Fruit fly (Drosophila melanogaster) whole organism, embryonic: Measurements from ENCODE around the gene CG5808.

Source experiments
- ATbp ChIP-seq: fragments of 200-800 bp; sonication (Bioruptor generic); optimal IDR thresholded peaks from 2 replicates; lab custom pipeline; 2017; ENCODE audit warnings: missing biosample characterization, mild to moderate bottlenecking, missing genetic modification characterization, missing genetic modification reagents
- Bgb ChIP-seq: fragments of 200-800 bp; sonication (Bioruptor generic); IDR thresholded peaks from 2 replicates; pipeline ENCODE4 v1.3.6; 2022; ENCODE audit warnings: missing biosample characterization, missing genetic modification characterization; ENCODE audit not compliant: partially characterized antibody
- CG1024 ChIP-seq: fragments of 200-800 bp; sonication (Bioruptor generic); IDR thresholded peaks from 2 replicates; pipeline ENCODE4 v1.3.6; 2022; ENCODE audit warnings: missing biosample characterization, missing genetic modification characterization
- CG10543 ChIP-seq: fragments of 200-800 bp; sonication (Bioruptor generic); optimal IDR thresholded peaks from 3 replicates; lab custom pipeline; 2017; ENCODE audit warnings: missing biosample characterization, mild to moderate bottlenecking, missing genetic modification characterization, moderate library complexity
- CG11560 ChIP-seq: fragments of 200-800 bp; sonication (Bioruptor generic); IDR thresholded peaks from 3 replicates; pipeline ENCODE4 v1.3.6; 2022; ENCODE audit warnings: missing biosample characterization, missing genetic modification characterization
- CG13296 ChIP-seq: fragments of 200-800 bp; sonication (Bioruptor generic); optimal IDR thresholded peaks from 3 replicates; lab custom pipeline; 2018; ENCODE audit warnings: missing biosample characterization, mild to moderate bottlenecking, missing genetic modification characterization
- CG14667 ChIP-seq: fragments of 200-800 bp; sonication (Bioruptor generic); IDR thresholded peaks from 2 replicates; pipeline ENCODE4 v1.3.6; 2022; ENCODE audit warnings: missing biosample characterization, missing genetic modification characterization
- CG17802 ChIP-seq: fragments of 200-800 bp; sonication (Bioruptor generic); optimal IDR thresholded peaks from 2 replicates; lab custom pipeline; 2018; ENCODE audit warnings: missing biosample characterization, mild to moderate bottlenecking, missing genetic modification characterization, moderate library complexity
- CG18476 ChIP-seq: fragments of 200-800 bp; sonication (Bioruptor generic); optimal IDR thresholded peaks from 2 replicates; lab custom pipeline; 2016; ENCODE audit warnings: missing biosample characterization, mild to moderate bottlenecking, missing genetic modification characterization
- CG18764 ChIP-seq: fragments of 200-800 bp; sonication (Bioruptor generic); optimal IDR thresholded peaks from 3 replicates; lab custom pipeline; 2016; ENCODE audit warnings: missing biosample characterization, missing genetic modification characterization
- CG2678 ChIP-seq: fragments of 200-800 bp; sonication (Bioruptor generic); optimal IDR thresholded peaks from 3 replicates; lab custom pipeline; 2019; ENCODE audit warnings: missing biosample characterization, mild to moderate bottlenecking, missing genetic modification characterization, moderate library complexity
- CG30020 ChIP-seq: fragments of 200-800 bp; optimal IDR thresholded peaks from 2 replicates; lab custom pipeline; 2019; ENCODE audit warnings: missing biosample characterization, mild to moderate bottlenecking, missing genetic modification characterization, moderate library complexity
- CG31388 ChIP-seq: fragments of 200-800 bp; sonication (Bioruptor generic); optimal IDR thresholded peaks from 2 replicates; lab custom pipeline; 2016; ENCODE audit warnings: missing biosample characterization, missing genetic modification characterization
- CG3407 ChIP-seq: fragments of 200-800 bp; sonication (Bioruptor generic); optimal IDR thresholded peaks from 2 replicates; lab custom pipeline; 2018; ENCODE audit warnings: missing biosample characterization, mild to moderate bottlenecking, missing genetic modification characterization
- CG34422 ChIP-seq: fragments of 200-800 bp; sonication (Bioruptor generic); IDR thresholded peaks from 3 replicates; pipeline ENCODE4 v1.3.6; 2022; ENCODE audit warnings: missing biosample characterization, missing genetic modification characterization
- CG4404 ChIP-seq: fragments of 200-800 bp; sonication (Bioruptor generic); IDR thresholded peaks from 2 replicates; pipeline ENCODE4 v1.3.6; 2022; ENCODE audit warnings: missing biosample characterization, missing genetic modification characterization
- CG4707 ChIP-seq: fragments of 200-800 bp; sonication (Bioruptor generic); optimal IDR thresholded peaks from 2 replicates; lab custom pipeline; 2018; ENCODE audit warnings: missing biosample characterization, mild to moderate bottlenecking, missing genetic modification characterization, moderate library complexity
- CG6791 ChIP-seq: fragments of 200-800 bp; sonication (Bioruptor generic); IDR thresholded peaks from 3 replicates; pipeline ENCODE4 v1.3.6; 2022; ENCODE audit warnings: missing biosample characterization, missing genetic modification characterization; ENCODE audit not compliant: partially characterized antibody
- CG8290 ChIP-seq, 3 experiments: fragments of 200-800 bp; sonication (Bioruptor generic); optimal IDR thresholded peaks; 2 replicates each; lab custom pipeline; 2016 to 2019; ENCODE audit warnings: missing biosample characterization in 3 of 3, missing genetic modification characterization in 3 of 3, mild to moderate bottlenecking in 2 of 3, moderate library complexity in 1 of 3
- CG8765 ChIP-seq: fragments of 200-800 bp; sonication (Bioruptor generic); IDR thresholded peaks from 2 replicates; pipeline ENCODE4 v1.3.6; 2022; ENCODE audit warnings: missing biosample characterization, missing genetic modification characterization
- CG9932 ChIP-seq: fragments of 200-800 bp; sonication (Bioruptor generic); IDR thresholded peaks from 2 replicates; pipeline ENCODE4 v1.3.6; 2022; ENCODE audit warnings: missing biosample characterization, missing genetic modification characterization
- CkIIα-i1 ChIP-seq: fragments of 200-800 bp; sonication (Bioruptor generic); IDR thresholded peaks from 2 replicates; pipeline ENCODE4 v1.3.6; 2022; ENCODE audit warnings: missing biosample characterization, missing genetic modification characterization
- Deaf1 ChIP-seq: fragments of 200-800 bp; optimal IDR thresholded peaks from 3 replicates; lab custom pipeline; 2019; ENCODE audit warnings: missing biosample characterization, mild to moderate bottlenecking, missing genetic modification characterization, moderate library complexity
- Doc3 ChIP-seq: fragments of 200-800 bp; sonication (Bioruptor generic); IDR thresholded peaks from 3 replicates; pipeline ENCODE4 v1.3.6; 2022; ENCODE audit warnings: missing biosample characterization, missing genetic modification characterization; ENCODE audit not compliant: partially characterized antibody
- Elba2 ChIP-seq: fragments of 200-800 bp; sonication (Bioruptor generic); optimal IDR thresholded peaks from 3 replicates; lab custom pipeline; 2016; ENCODE audit warnings: missing biosample characterization, missing genetic modification characterization
- Ets65A ChIP-seq: fragments of 200-800 bp; sonication (Bioruptor generic); peaks from one replicate; lab custom pipeline; 2016; ENCODE audit warnings: missing biosample characterization, missing genetic modification characterization
- H2.0 ChIP-seq: fragments of 200-800 bp; sonication (Bioruptor generic); IDR thresholded peaks from 2 replicates; pipeline ENCODE4 v1.3.6; 2022; ENCODE audit warnings: missing biosample characterization, missing genetic modification characterization
- HLH54F ChIP-seq: fragments of 200-800 bp; sonication (Bioruptor generic); optimal IDR thresholded peaks from 3 replicates; lab custom pipeline; 2016; ENCODE audit warnings: missing biosample characterization, missing genetic modification characterization
- Hmr ChIP-seq: fragments of 200-800 bp; sonication (Bioruptor generic); optimal IDR thresholded peaks from 3 replicates; lab custom pipeline; 2017; ENCODE audit warnings: mild to moderate bottlenecking, missing biosample characterization, missing genetic modification reagents, missing genetic modification characterization
- Jarid2 ChIP-seq: fragments of 200-800 bp; sonication (Bioruptor generic); optimal IDR thresholded peaks from 3 replicates; lab custom pipeline; 2017; ENCODE audit warnings: mild to moderate bottlenecking, missing biosample characterization, missing genetic modification reagents, missing genetic modification characterization
- Opbp ChIP-seq: fragments of 200-800 bp; sonication (Bioruptor generic); IDR thresholded peaks from 3 replicates; pipeline ENCODE4 v1.3.6; 2022; ENCODE audit warnings: missing biosample characterization, missing genetic modification characterization; ENCODE audit not compliant: partially characterized antibody
- Rfx ChIP-seq: fragments of 200-800 bp; sonication (Bioruptor generic); IDR thresholded peaks from 2 replicates; pipeline ENCODE4 v1.3.6; 2022; ENCODE audit warnings: missing biosample characterization, missing genetic modification characterization
- Six4 ChIP-seq: fragments of 200-800 bp; sonication (Bioruptor generic); optimal IDR thresholded peaks from 2 replicates; lab custom pipeline; 2016; ENCODE audit warnings: missing biosample characterization, missing genetic modification characterization
- al ChIP-seq: fragments of 200-800 bp; sonication (Bioruptor generic); IDR thresholded peaks from 2 replicates; pipeline ENCODE4 v1.3.6; 2022; ENCODE audit warnings: missing biosample characterization, missing genetic modification characterization
- cwo ChIP-seq: fragments of 200-800 bp; sonication (Bioruptor generic); optimal IDR thresholded peaks from 3 replicates; lab custom pipeline; 2017; ENCODE audit warnings: missing biosample characterization, missing genetic modification characterization, mild to moderate bottlenecking, moderate library complexity, missing genetic modification reagents
- gcm ChIP-seq: fragments of 200-800 bp; sonication (Bioruptor generic); optimal IDR thresholded peaks from 2 replicates; lab custom pipeline; 2019; ENCODE audit warnings: missing biosample characterization, mild to moderate bottlenecking, missing genetic modification characterization, moderate library complexity
- gfzf ChIP-seq: fragments of 200-800 bp; sonication (Bioruptor generic); optimal IDR thresholded peaks from 2 replicates; lab custom pipeline; 2016; ENCODE audit warnings: missing biosample characterization, mild to moderate bottlenecking, missing genetic modification characterization, moderate library complexity
- hbn ChIP-seq: fragments of 200-800 bp; sonication (Bioruptor generic); IDR thresholded peaks from 2 replicates; pipeline ENCODE4 v1.3.6; 2022; ENCODE audit warnings: missing biosample characterization, missing genetic modification characterization; ENCODE audit not compliant: partially characterized antibody
- hkb ChIP-seq, 2 experiments: fragments of 200-800 bp in 1 of 2; fragments of >200 bp in 1 of 2; sonication (Bioruptor generic) in 1 of 2; IDR thresholded peaks in 1 of 2; optimal IDR thresholded peaks in 1 of 2; 2 replicates each; pipeline versions ENCODE4 v1.3.6 to Lab custom; 2017 to 2022; ENCODE audit warnings: missing biosample characterization in 1 of 2, missing genetic modification characterization in 1 of 2
- kah ChIP-seq: fragments of 200-800 bp; sonication (Bioruptor generic); optimal IDR thresholded peaks from 2 replicates; lab custom pipeline; 2018; ENCODE audit warnings: missing biosample characterization, mild to moderate bottlenecking, missing genetic modification characterization
- knrl ChIP-seq: fragments of 200-800 bp; sonication (Bioruptor generic); IDR thresholded peaks from 3 replicates; pipeline ENCODE4 v1.3.6; 2022; ENCODE audit warnings: missing biosample characterization, missing genetic modification characterization; ENCODE audit not compliant: partially characterized antibody
- maf-S ChIP-seq: fragments of 200-800 bp; sonication (Bioruptor generic); optimal IDR thresholded peaks from 2 replicates; lab custom pipeline; 2016; ENCODE audit warnings: missing biosample characterization, missing genetic modification characterization
- mld ChIP-seq: fragments of 200-800 bp; sonication (Bioruptor generic); IDR thresholded peaks from 3 replicates; pipeline ENCODE4 v1.3.6; 2022; ENCODE audit warnings: missing biosample characterization, missing genetic modification characterization; ENCODE audit not compliant: partially characterized antibody
- otp ChIP-seq: fragments of 200-800 bp; sonication (Bioruptor generic); IDR thresholded peaks from 3 replicates; pipeline ENCODE4, ENCODE4 v1.3.6; 2022; ENCODE audit warnings: missing biosample characterization, missing genetic modification characterization
- repo ChIP-seq: fragments of 200-800 bp; sonication (Bioruptor generic); optimal IDR thresholded peaks from 2 replicates; lab custom pipeline; 2016; ENCODE audit warnings: missing biosample characterization, missing genetic modification characterization
- row ChIP-seq: fragments of 200-800 bp; sonication (Bioruptor generic); IDR thresholded peaks from 3 replicates; pipeline ENCODE4 v1.3.6; 2022; ENCODE audit warnings: missing biosample characterization, missing genetic modification characterization
- salm ChIP-seq: fragments of 200-800 bp; sonication (Bioruptor generic); optimal IDR thresholded peaks from 2 replicates; lab custom pipeline; 2018; ENCODE audit warnings: missing biosample characterization, mild to moderate bottlenecking, missing genetic modification characterization
- sna ChIP-seq: fragments of 200-800 bp; sonication (Bioruptor generic); IDR thresholded peaks from 2 replicates; pipeline ENCODE4 v1.3.6; 2022; ENCODE audit warnings: missing biosample characterization, missing genetic modification characterization; ENCODE audit not compliant: partially characterized antibody
- vvl ChIP-seq: fragments of 200-800 bp; sonication (Bioruptor generic); IDR thresholded peaks from 2 replicates; pipeline ENCODE4 v1.3.6; 2022; ENCODE audit warnings: missing biosample characterization, missing genetic modification characterization
- yki ChIP-seq: fragments of >200 bp; optimal IDR thresholded peaks from 3 replicates; lab custom pipeline; 2018

Gene CG5808

DNA sequence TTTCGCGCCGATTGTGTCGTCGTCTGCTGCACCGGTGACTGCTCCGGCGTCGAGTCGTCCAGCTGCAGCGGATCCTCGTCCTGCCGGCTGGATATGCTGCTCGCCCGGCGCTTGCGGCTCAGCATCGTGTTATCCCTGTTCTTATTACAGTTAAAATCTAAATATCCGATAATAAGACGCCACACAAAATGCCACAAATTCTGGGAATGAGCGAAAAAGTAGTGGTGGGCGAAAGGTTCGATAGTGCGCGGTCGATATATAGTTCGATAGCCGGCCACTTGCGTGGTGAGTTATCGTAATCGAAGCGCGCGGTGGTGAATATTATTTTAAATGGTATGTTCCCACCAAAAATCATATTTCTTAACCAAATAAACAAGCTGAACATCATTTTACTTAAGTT is 11.8 kb downstream of the CG5808 start, which contains the start of gene polybromo (continued):
- TF ChIP-seq CG8290 (GFP tag; optimal IDR thresholded peaks at IDR 0.05; lab: Kevin White, UChicago) (no peak), CG8290 (tag; optimal IDR thresholded peaks at IDR 0.05; lab: Kevin White, UChicago) (no peak), Deaf1 (tag; lab: Kevin White, UChicago) (no peak), CG2678 (tag; lab: Kevin White, UChicago) (no peak), Elba2 (GFP tag; lab: Kevin White, UChicago) (peak; percentile 32), CG4707 (GFP tag; lab: Kevin White, UChicago) (no peak), CkIIα-i1 (GFP tag; lab: Robert Waterston, UW) (no peak), CG34422 (peak; percentile 84), CG18764 (GFP tag; lab: Kevin White, UChicago) (no peak), CG4404 (GFP tag; lab: Robert Waterston, UW) (no peak), al (GFP tag; lab: Robert Waterston, UW) (no peak), mld (peak; percentile 74; the same call in 1 of the 3 replicates), sna (GFP tag; lab: Robert Waterston, UW) (peak; percentile 85), vvl (GFP tag; lab: Robert Waterston, UW) (peak; percentile 33), Six4 (GFP tag; lab: Kevin White, UChicago) (no peak), CG18476 (GFP tag; lab: Kevin White, UChicago) (no peak), CG17802 (tag; lab: Kevin White, UChicago) (no peak), HLH54F (GFP tag; lab: Kevin White, UChicago) (no peak), maf-S (GFP tag; lab: Kevin White, UChicago) (no peak), kah (no peak), Opbp (GFP tag; lab: Robert Waterston, UW) (peak; percentile 87), H2.0 (GFP tag; lab: Robert Waterston, UW) (no peak), CG8765 (GFP tag; lab: Robert Waterston, UW) (no peak), otp (GFP tag; lab: Robert Waterston, UW) (no peak), gfzf (peak; percentile 27), Jarid2 (GFP tag; lab: Kevin White, UChicago) (no peak), row (peak; percentile 42; the same call in 2 of the 3 replicates), ATbp (GFP tag; lab: Kevin White, UChicago) (no peak), CG11560 (tag; lab: Robert Waterston, UW) (no peak), CG9932 (GFP tag; lab: Robert Waterston, UW) (peak; percentile 36; the same call in 1 of the 2 replicates), CG3407 (no peak), CG31388 (GFP tag; lab: Kevin White, UChicago) (no peak), hkb (optimal IDR thresholded peaks at IDR 0.05; lab: Kevin White, UChicago) (no peak), hkb (GFP tag; IDR thresholded peaks at IDR 0.05; lab: Robert Waterston, UW) (no peak), Ets65A (GFP tag; lab: Kevin White, UChicago) (no peak), repo (GFP tag; lab: Kevin White, UChicago) (no peak), hbn (GFP tag; lab: Robert Waterston, UW) (peak; percentile 81), Bgb (GFP tag; lab: Robert Waterston, UW) (peak; percentile 90), cwo (no peak), CG1024 (GFP tag; lab: Robert Waterston, UW) (no peak), CG10543 (GFP tag; lab: Kevin White, UChicago) (no peak), CG6791 (peak; percentile 93), gcm (no peak), knrl (GFP tag; lab: Robert Waterston, UW) (peak; percentile 83), Hmr (no peak), CG14667 (GFP tag; lab: Robert Waterston, UW) (no peak), salm (no peak), Rfx (no peak), CG30020 (tag; lab: Kevin White, UChicago) (no peak), Doc3 (GFP tag; lab: Robert Waterston, UW) (peak; percentile 87), CG13296 (GFP tag; lab: Kevin White, UChicago) (no peak), yki (lab: Kevin White, UChicago) (no peak)
